Worm (Caenorhabditis elegans) whole organism, L4 larva: ENCODE measurements around the gene srh-48.
A peak's percentile ranks its signal among the peaks of the same experiment; 100 is the strongest.

Source experiments
- R02D3.7 ChIP-seq: fragments of 150-350 bp; sonication (generic microtip); optimal IDR thresholded peaks from 3 replicates; lab custom pipeline; 2014; ENCODE audit warnings: missing biosample characterization, missing genetic modification characterization
- T20F7.1 ChIP-seq: fragments of 200-800 bp; sonication (Bioruptor generic); optimal IDR thresholded peaks from 2 replicates; lab custom pipeline; 2018; ENCODE audit warnings: mild to moderate bottlenecking, missing genetic modification characterization, missing compliant biosample characterization
- Y105C5A.15 ChIP-seq: fragments of 200-800 bp; sonication (Bioruptor generic); IDR thresholded peaks from 2 replicates; pipeline ENCODE4 v1.3.6; 2022; ENCODE audit warnings: missing genetic modification characterization, missing compliant biosample characterization
- Y48G9A.11 ChIP-seq: fragments of 200-800 bp; sonication (Bioruptor generic); IDR thresholded peaks from 2 replicates; pipeline ENCODE4 v1.3.6; 2022; ENCODE audit warnings: missing genetic modification reagents, missing genetic modification characterization, missing compliant biosample characterization
- Y75B8A.6 ChIP-seq: fragments of 200-800 bp; sonication (Bioruptor generic); IDR thresholded peaks from 2 replicates; pipeline ENCODE4 v1.3.6; 2022; ENCODE audit warnings: missing genetic modification reagents, missing genetic modification characterization, missing compliant biosample characterization
- ZK546.5 ChIP-seq, 2 experiments: sonication (generic microtip); optimal IDR thresholded peaks; 2 replicates each; lab custom pipeline; 2017; ENCODE audit warnings: missing biosample characterization in 2 of 2, missing genetic modification characterization in 2 of 2
- aha-1 ChIP-seq: fragments of 150-350 bp; peaks from one replicate; lab custom pipeline; 2014; ENCODE audit warnings: missing biosample characterization, missing genetic modification characterization
- ceh-32 ChIP-seq: sonication (generic microtip); optimal IDR thresholded peaks from 2 replicates; lab custom pipeline; 2016; ENCODE audit warnings: mild to moderate bottlenecking, missing genetic modification characterization, missing compliant biosample characterization; ENCODE audit not compliant: poor library complexity
- ceh-44 ChIP-seq: fragments of 200-800 bp; sonication (Bioruptor generic); IDR thresholded peaks from 2 replicates; pipeline ENCODE4 v1.3.6; 2022; ENCODE audit warnings: missing genetic modification reagents, missing genetic modification characterization, missing compliant biosample characterization
- ceh-62 ChIP-seq: sonication (generic microtip); optimal IDR thresholded peaks from 2 replicates; lab custom pipeline; 2017; ENCODE audit warnings: missing biosample characterization, missing genetic modification characterization
- ctbp-1 ChIP-seq: fragments of 200-800 bp; sonication (Bioruptor generic); IDR thresholded peaks from 2 replicates; pipeline ENCODE4 v1.3.6; 2022; ENCODE audit warnings: missing genetic modification reagents, missing genetic modification characterization, missing compliant biosample characterization
- daf-16 ChIP-seq, 3 experiments: sonication (generic microtip); optimal IDR thresholded peaks; 2 replicates each; lab custom pipeline; 2016 to 2017; ENCODE audit warnings: missing genetic modification characterization in 3 of 3, missing genetic modification reagents in 3 of 3, mild to moderate bottlenecking in 2 of 3, missing compliant biosample characterization in 2 of 3, missing biosample characterization in 1 of 3, moderate library complexity in 1 of 3
- daf-19 ChIP-seq: fragments of 200-800 bp; sonication (Bioruptor generic); conservative IDR thresholded peaks from 2 replicates; pipeline ENCODE4 v1.3.6; 2022; ENCODE audit warnings: missing genetic modification characterization, missing compliant biosample characterization
- daf-8 ChIP-seq: fragments of 200-800 bp; sonication (Bioruptor generic); IDR thresholded peaks from 2 replicates; pipeline ENCODE4 v1.3.6; 2022; ENCODE audit warnings: missing genetic modification characterization, missing compliant biosample characterization
- dmd-8 ChIP-seq: fragments of 200-800 bp; sonication (Bioruptor generic); IDR thresholded peaks from 2 replicates; pipeline ENCODE4 v1.3.6; 2022; ENCODE audit warnings: missing genetic modification characterization, missing compliant biosample characterization
- dpl-1 ChIP-seq: fragments of 150-350 bp; optimal IDR thresholded peaks from 2 replicates; lab custom pipeline; 2014; ENCODE audit warnings: missing biosample characterization, missing genetic modification reagents, missing genetic modification characterization
- duxl-1 ChIP-seq: sonication (generic microtip); optimal IDR thresholded peaks from 2 replicates; lab custom pipeline; 2016; ENCODE audit warnings: mild to moderate bottlenecking, missing genetic modification characterization, moderate library complexity, missing compliant biosample characterization; ENCODE audit not compliant: poor library complexity
- dve-1 ChIP-seq: sonication (generic microtip); optimal IDR thresholded peaks from 2 replicates; lab custom pipeline; 2017; ENCODE audit warnings: antibody characterized with exemption, mild to moderate bottlenecking, missing genetic modification characterization, missing compliant biosample characterization; ENCODE audit not compliant: insufficient read depth
- egl-27 ChIP-seq: sonication (generic microtip); optimal IDR thresholded peaks from 3 replicates; lab custom pipeline; 2017; ENCODE audit warnings: missing biosample characterization, missing genetic modification reagents, missing genetic modification characterization
- fkh-10 ChIP-seq: fragments of 150-350 bp; optimal IDR thresholded peaks from 2 replicates; lab custom pipeline; 2014; ENCODE audit warnings: missing biosample characterization, missing genetic modification reagents, missing genetic modification characterization
- fos-1 ChIP-seq: fragments of 150-350 bp; optimal IDR thresholded peaks from 2 replicates; lab custom pipeline; 2014; ENCODE audit warnings: missing biosample characterization, missing genetic modification characterization
- hif-1 ChIP-seq, 2 experiments: sonication (generic microtip); optimal IDR thresholded peaks; 2 replicates each; lab custom pipeline; 2016 to 2017; ENCODE audit warnings: missing compliant biosample characterization in 2 of 2, missing genetic modification characterization in 2 of 2, missing genetic modification reagents in 2 of 2, missing genotype in 2 of 2, mild to moderate bottlenecking in 1 of 2
- hlh-30 ChIP-seq: sonication (generic microtip); optimal IDR thresholded peaks from 2 replicates; lab custom pipeline; 2017; ENCODE audit warnings: antibody characterized with exemption, mild to moderate bottlenecking, missing genetic modification characterization, missing compliant biosample characterization; ENCODE audit not compliant: insufficient read depth
- lim-7 ChIP-seq: fragments of 200-800 bp; sonication (Bioruptor generic); IDR thresholded peaks from 2 replicates; pipeline ENCODE4 v1.3.6; 2022; ENCODE audit warnings: missing genetic modification characterization, missing compliant biosample characterization
- lin-39 ChIP-seq: fragments of 150-350 bp; optimal IDR thresholded peaks from 2 replicates; lab custom pipeline; 2014; ENCODE audit warnings: missing biosample characterization, missing genetic modification reagents, missing genetic modification characterization
- lir-3 ChIP-seq: sonication (generic microtip); optimal IDR thresholded peaks from 2 replicates; lab custom pipeline; 2016; ENCODE audit warnings: mild to moderate bottlenecking, missing genetic modification characterization, missing compliant biosample characterization
- lsy-2 ChIP-seq, 2 experiments: fragments of 150-350 bp in 1 of 2; sonication (generic microtip) in 1 of 2; optimal IDR thresholded peaks; 2 replicates each; lab custom pipeline; 2014 to 2017; ENCODE audit warnings: missing biosample characterization in 2 of 2, missing genetic modification characterization in 2 of 2
- mdt-29 ChIP-seq: fragments of 200-800 bp; sonication (Bioruptor generic); IDR thresholded peaks from 2 replicates; pipeline ENCODE4 v1.3.6; 2022; ENCODE audit warnings: missing genetic modification reagents, missing genetic modification characterization, missing compliant biosample characterization
- mep-1 ChIP-seq: fragments of 150-350 bp; sonication (generic microtip); optimal IDR thresholded peaks from 3 replicates; lab custom pipeline; 2014; ENCODE audit warnings: missing biosample characterization, missing genetic modification characterization
- nhr-10 ChIP-seq: fragments of 150-350 bp; optimal IDR thresholded peaks from 2 replicates; lab custom pipeline; 2014; ENCODE audit warnings: missing biosample characterization, missing genetic modification characterization
- nhr-102 ChIP-seq: sonication (generic microtip); optimal IDR thresholded peaks from 2 replicates; lab custom pipeline; 2016; ENCODE audit warnings: mild to moderate bottlenecking, missing genetic modification characterization, moderate library complexity, missing compliant biosample characterization
- nhr-11 ChIP-seq: fragments of 150-350 bp; optimal IDR thresholded peaks from 2 replicates; lab custom pipeline; 2014; ENCODE audit warnings: missing biosample characterization, missing genetic modification characterization
- nhr-111 ChIP-seq: fragments of 200-800 bp; sonication (Bioruptor generic); optimal IDR thresholded peaks from 2 replicates; lab custom pipeline; 2018; ENCODE audit warnings: mild to moderate bottlenecking, missing genetic modification characterization, missing compliant biosample characterization
- nhr-237 ChIP-seq: sonication (generic microtip); optimal IDR thresholded peaks from 2 replicates; lab custom pipeline; 2017; ENCODE audit warnings: missing biosample characterization, missing genetic modification characterization
- nhr-41 ChIP-seq: fragments of 200-800 bp; sonication (Bioruptor generic); IDR thresholded peaks from 2 replicates; pipeline ENCODE4 v1.3.6; 2022; ENCODE audit warnings: missing genetic modification reagents, missing genetic modification characterization, missing compliant biosample characterization
- nhr-42 ChIP-seq: fragments of 200-800 bp; sonication (Bioruptor generic); IDR thresholded peaks from 2 replicates; pipeline ENCODE4 v1.3.6; 2022; ENCODE audit warnings: missing genetic modification characterization, missing compliant biosample characterization
- nhr-6 ChIP-seq: fragments of 150-350 bp; optimal IDR thresholded peaks from 2 replicates; lab custom pipeline; 2014; ENCODE audit warnings: missing biosample characterization, missing genetic modification characterization
- nhr-76 ChIP-seq: fragments of 150-350 bp; optimal IDR thresholded peaks from 2 replicates; lab custom pipeline; 2014; ENCODE audit warnings: missing biosample characterization, missing genetic modification characterization
- nhr-77 ChIP-seq: fragments of 150-350 bp; optimal IDR thresholded peaks from 2 replicates; lab custom pipeline; 2014; ENCODE audit warnings: missing biosample characterization, missing genetic modification characterization
- php-3 ChIP-seq: fragments of 200-800 bp; sonication (Bioruptor generic); IDR thresholded peaks from 2 replicates; pipeline ENCODE4 v1.3.6; 2022; ENCODE audit warnings: missing genetic modification reagents, missing genetic modification characterization, missing compliant biosample characterization
- saeg-2 ChIP-seq: fragments of 200-800 bp; sonication (Bioruptor generic); IDR thresholded peaks from 2 replicates; pipeline ENCODE4 v1.3.6; 2022; ENCODE audit warnings: missing genetic modification reagents, missing genetic modification characterization, missing compliant biosample characterization
- skn-1 ChIP-seq: fragments of 150-350 bp; optimal IDR thresholded peaks from 2 replicates; lab custom pipeline; 2014; ENCODE audit warnings: missing biosample characterization, missing genetic modification characterization
- snpc-1.2 ChIP-seq: fragments of 200-800 bp; sonication (Bioruptor generic); IDR thresholded peaks from 2 replicates; pipeline ENCODE4 v1.3.6; 2022; ENCODE audit warnings: missing genetic modification reagents, missing genetic modification characterization, missing compliant biosample characterization
- snpc-4 ChIP-seq: fragments of 150-350 bp; optimal IDR thresholded peaks from 2 replicates; lab custom pipeline; 2014; ENCODE audit warnings: missing biosample characterization, missing genetic modification characterization
- spr-1 ChIP-seq: sonication (generic microtip); optimal IDR thresholded peaks from 2 replicates; lab custom pipeline; 2016; ENCODE audit warnings: mild to moderate bottlenecking, missing genetic modification characterization, missing compliant biosample characterization
- spr-3 ChIP-seq: fragments of 200-800 bp; sonication (Bioruptor generic); optimal IDR thresholded peaks from 2 replicates; lab custom pipeline; 2018; ENCODE audit warnings: mild to moderate bottlenecking, missing genetic modification characterization, missing compliant biosample characterization
- zfp-2 ChIP-seq: sonication (generic microtip); optimal IDR thresholded peaks from 2 replicates; lab custom pipeline; 2016; ENCODE audit warnings: mild to moderate bottlenecking, missing genetic modification characterization, missing compliant biosample characterization
- zfp-3 ChIP-seq: fragments of 200-800 bp; sonication (Bioruptor generic); conservative IDR thresholded peaks from 2 replicates; pipeline ENCODE4 v1.3.6; 2022; ENCODE audit warnings: missing genetic modification reagents, missing genetic modification characterization, missing compliant biosample characterization

The srh-48 gene

ce11 chrII:9352669-9353068 is 27.2 kb upstream of the srh-48 start, which contains the start of the genes sdhb-1 and cup-15:
TSS of gene sdhb-1 (minus strand) at chrII:9352731.
TSS of gene cup-15 (plus strand) at chrII:9353000.
- TF ChIP-seq daf-16 (GFP tag; optimal IDR thresholded peaks at IDR 0.05; lab: Kevin White, UChicago) (no peak), daf-16 (tag; optimal IDR thresholded peaks at IDR 0.05; lab: Kevin White, UChicago) (peak; percentile 27), R02D3.7 (tag; lab: Kevin White, UChicago) (peak; percentile 76), lsy-2 (tag; optimal IDR thresholded peaks at IDR 0.05; lab: Kevin White, UChicago) (peak in 1 of 2 experiments; percentile 41), dve-1 (no peak), hlh-30 (peak; percentile 25), T20F7.1 (GFP tag; lab: Kevin White, UChicago) (peak; percentile 91), hif-1 (tag; optimal IDR thresholded peaks at IDR 0.05; lab: Kevin White, UChicago) (peak in 1 of 2 experiments; percentile 88), ctbp-1 (GFP tag; lab: Robert Waterston, UW) (no peak), Y48G9A.11 (GFP tag; lab: Robert Waterston, UW) (peak; percentile 73), nhr-77 (tag; lab: Kevin White, UChicago) (peak; percentile 3), daf-19 (no peak)

ce11 chrII:9356723-9357122 is 23.2 kb upstream of the srh-48 start:
- TF ChIP-seq hlh-30, result peak; percentile 57
- TF ChIP-seq skn-1 (tag; lab: Kevin White, UChicago), result no peak
- TF ChIP-seq Y105C5A.15 (GFP tag; lab: Robert Waterston, UW), result no peak
- TF ChIP-seq snpc-4 (tag; lab: Kevin White, UChicago), result no peak
- no peak for TF ChIP-seq fos-1 (tag; lab: Kevin White, UChicago)
- TF ChIP-seq php-3 (GFP tag; lab: Robert Waterston, UW), result no peak
- no peak for TF ChIP-seq snpc-1.2 (GFP tag; lab: Robert Waterston, UW)
- TF ChIP-seq nhr-102, result no peak
- no peak for TF ChIP-seq zfp-2 (tag; lab: Kevin White, UChicago)
- TF ChIP-seq spr-1, result no peak
- no peak for TF ChIP-seq nhr-237
- TF ChIP-seq saeg-2, result no peak
- TF ChIP-seq nhr-41 (GFP tag; lab: Robert Waterston, UW), result no peak
- TF ChIP-seq egl-27 (tag; lab: Kevin White, UChicago), result no peak
- TF ChIP-seq T20F7.1 (GFP tag; lab: Kevin White, UChicago), result no peak
- no peak for TF ChIP-seq daf-8 (GFP tag; lab: Robert Waterston, UW)
- no peak for TF ChIP-seq duxl-1
- TF ChIP-seq lin-39 (tag; lab: Kevin White, UChicago), result no peak
- TF ChIP-seq ctbp-1 (GFP tag; lab: Robert Waterston, UW), result no peak
- TF ChIP-seq lim-7 (GFP tag; lab: Robert Waterston, UW), result no peak
- TF ChIP-seq fkh-10 (GFP tag; lab: Kevin White, UChicago), result no peak
- TF ChIP-seq dmd-8, result no peak
- TF ChIP-seq dve-1, result peak; percentile 16
- TF ChIP-seq nhr-42 (GFP tag; lab: Robert Waterston, UW), result no peak
- peak; percentile 67 for TF ChIP-seq mep-1 (tag; lab: Kevin White, UChicago)
- no peak for TF ChIP-seq Y75B8A.6 (GFP tag; lab: Robert Waterston, UW)
- no peak for TF ChIP-seq nhr-10 (tag; lab: Kevin White, UChicago)
- TF ChIP-seq ceh-32 (tag; lab: Kevin White, UChicago), result no peak
- peak; percentile 19 for TF ChIP-seq dpl-1 (GFP tag; lab: Kevin White, UChicago)
- TF ChIP-seq ceh-44, result no peak
- no peak for TF ChIP-seq daf-16 (GFP tag; optimal IDR thresholded peaks at IDR 0.05; lab: Kevin White, UChicago)
- TF ChIP-seq daf-16 (tag; optimal IDR thresholded peaks at IDR 0.05; lab: Kevin White, UChicago), result no peak
- no peak for TF ChIP-seq aha-1
- TF ChIP-seq nhr-77 (tag; lab: Kevin White, UChicago), result no peak
- TF ChIP-seq zfp-3 (GFP tag; lab: Robert Waterston, UW), result no peak
- peak in 1 of 2 experiments; percentile 56 for TF ChIP-seq hif-1 (tag; optimal IDR thresholded peaks at IDR 0.05; lab: Kevin White, UChicago)
- TF ChIP-seq ZK546.5 (tag; optimal IDR thresholded peaks at IDR 0.05; lab: Kevin White, UChicago), result no peak
- no peak for TF ChIP-seq ceh-62 (tag; lab: Kevin White, UChicago)
- TF ChIP-seq nhr-76 (tag; lab: Kevin White, UChicago), result no peak
- no peak for TF ChIP-seq spr-3 (GFP tag; lab: Kevin White, UChicago)
- no peak for TF ChIP-seq lir-3
- no peak for TF ChIP-seq mdt-29 (GFP tag; lab: Robert Waterston, UW)
- TF ChIP-seq nhr-11 (tag; lab: Kevin White, UChicago), result peak; percentile 7
- no peak for TF ChIP-seq nhr-6 (tag; lab: Kevin White, UChicago)
- TF ChIP-seq daf-19, result no peak
- no peak for TF ChIP-seq nhr-111 (GFP tag; lab: Kevin White, UChicago)
